Fruit fly (Drosophila melanogaster): ENCODE measurements around the gene Gale.

Gene Gale

dm6 chr3L:663880-664279 lies 15.5 kb downstream of the Gale start (continued):
- TF ChIP-seq OdsH (GFP tag; optimal IDR thresholded peaks at IDR 0.05) = peak; percentile 66
- peak; percentile 70 for TF ChIP-seq acj6 (GFP tag; optimal IDR thresholded peaks at IDR 0.05)
- no peak for TF ChIP-seq Lpt (GFP tag; optimal IDR thresholded peaks at IDR 0.05)
- TF ChIP-seq CG10631 (GFP tag; optimal IDR thresholded peaks at IDR 0.05) = peak; percentile 58
- peak; percentile 48 for TF ChIP-seq dsx (GFP tag; optimal IDR thresholded peaks at IDR 0.05; ENCODE audit: poor library complexity, severe bottlenecking)
- TF ChIP-seq CG3919 (GFP tag; optimal IDR thresholded peaks at IDR 0.05) = peak; percentile 68
- TF ChIP-seq svp (GFP tag) = peak; percentile 95
- TF ChIP-seq Gug (GFP tag; IDR thresholded peaks at IDR 0.05) = no peak
- peak; percentile 60; the same call in 2 of the 3 replicates for TF ChIP-seq eg (GFP tag; IDR thresholded peaks at IDR 0.05)
- peak; percentile 47 for TF ChIP-seq CG34406 (GFP tag; optimal IDR thresholded peaks at IDR 0.05)
- peak; percentile 80 for TF ChIP-seq CG6163 (GFP tag; IDR thresholded peaks at IDR 0.05)
- peak; percentile 50 for TF ChIP-seq Ets96B (tag; optimal IDR thresholded peaks at IDR 0.05)
- TF ChIP-seq CG6808 (GFP tag; optimal IDR thresholded peaks at IDR 0.05) = peak; percentile 38
- TF ChIP-seq Sox15 (GFP tag; optimal IDR thresholded peaks at IDR 0.05) = peak; percentile 36
- peak; percentile 83 for TF ChIP-seq topi (GFP tag; optimal IDR thresholded peaks at IDR 0.05)
- TF ChIP-seq dac (GFP tag; optimal IDR thresholded peaks at IDR 0.05) = no peak
- TF ChIP-seq CG10669 (GFP tag; optimal IDR thresholded peaks at IDR 0.05) = peak; percentile 44
- peak; percentile 63 for TF ChIP-seq Blimp-1 (GFP tag; optimal IDR thresholded peaks at IDR 0.05)
- peak; percentile 66 for TF ChIP-seq CG6854 (GFP tag; optimal IDR thresholded peaks at IDR 0.05)

dm6 chr3L:666544-666943 lies 18.2 kb downstream of the Gale start:
- TF ChIP-seq spab (GFP tag; optimal IDR thresholded peaks at IDR 0.05) (no peak), CG9139 (GFP tag; optimal IDR thresholded peaks at IDR 0.05) (no peak), cyc (GFP tag; optimal IDR thresholded peaks at IDR 0.05) (peak; percentile 12), CG1621 (tag; optimal IDR thresholded peaks at IDR 0.05) (no peak), esn (GFP tag; optimal IDR thresholded peaks at IDR 0.05) (peak; percentile 53), CG6276 (GFP tag; optimal IDR thresholded peaks at IDR 0.05) (no peak), Sox14 (GFP tag; optimal IDR thresholded peaks at IDR 0.05) (peak; percentile 8), fkh (GFP tag; optimal IDR thresholded peaks at IDR 0.05) (no peak), pdm3 (GFP tag; optimal IDR thresholded peaks at IDR 0.05) (peak; percentile 11), CG6854 (GFP tag; optimal IDR thresholded peaks at IDR 0.05) (no peak), Ets96B (tag; optimal IDR thresholded peaks at IDR 0.05) (peak; percentile 25), svp (GFP tag) (peak; percentile 72), fd85E (GFP tag; optimal IDR thresholded peaks at IDR 0.05) (no peak), CG3919 (GFP tag; optimal IDR thresholded peaks at IDR 0.05) (peak; percentile 14), CG10669 (GFP tag; optimal IDR thresholded peaks at IDR 0.05) (peak; percentile 15), Hr39 (GFP tag; optimal IDR thresholded peaks at IDR 0.05) (peak; percentile 36), CG6792 (GFP tag; optimal IDR thresholded peaks at IDR 0.05) (no peak), topi (GFP tag; optimal IDR thresholded peaks at IDR 0.05) (peak; percentile 42), Sox102F (GFP tag; optimal IDR thresholded peaks at IDR 0.05) (peak; percentile 34), achi (GFP tag; optimal IDR thresholded peaks at IDR 0.05) (no peak), Met (GFP tag; optimal IDR thresholded peaks at IDR 0.05) (peak; percentile 54), Eip78C (GFP tag) (peak; percentile 58), CG31627 (GFP tag; optimal IDR thresholded peaks at IDR 0.05) (peak; percentile 38), CG6163 (GFP tag; IDR thresholded peaks at IDR 0.05) (no peak), lz (GFP tag; optimal IDR thresholded peaks at IDR 0.05) (peak; percentile 22), CG11902 (GFP tag; optimal IDR thresholded peaks at IDR 0.05) (no peak), Blimp-1 (GFP tag; optimal IDR thresholded peaks at IDR 0.05) (no peak), Hr38 (GFP tag; optimal IDR thresholded peaks at IDR 0.05) (no peak), CG32006 (GFP tag; optimal IDR thresholded peaks at IDR 0.05) (no peak), CG15336 (GFP tag; IDR thresholded peaks at IDR 0.05) (no peak), vri (GFP tag; optimal IDR thresholded peaks at IDR 0.05) (peak; percentile 4), CG6808 (GFP tag; optimal IDR thresholded peaks at IDR 0.05) (peak; percentile 7), Smox (GFP tag; optimal IDR thresholded peaks at IDR 0.05) (peak; percentile 41)

Measured in whole organism, prepupa.